Worm (Caenorhabditis elegans): ENCODE measurements around the gene W07G4.5.

Gene W07G4.5

ce11 chrV:13045017-13045416, 2.8 kb upstream of the W07G4.5 start:
- TF ChIP-seq W03F9.2 (tag; optimal IDR thresholded peaks at IDR 0.05) = no peak
- no peak for TF ChIP-seq dao-5 (tag; optimal IDR thresholded peaks at IDR 0.05)
- TF ChIP-seq him-1 (tag; optimal IDR thresholded peaks at IDR 0.05) = no peak

DNA sequence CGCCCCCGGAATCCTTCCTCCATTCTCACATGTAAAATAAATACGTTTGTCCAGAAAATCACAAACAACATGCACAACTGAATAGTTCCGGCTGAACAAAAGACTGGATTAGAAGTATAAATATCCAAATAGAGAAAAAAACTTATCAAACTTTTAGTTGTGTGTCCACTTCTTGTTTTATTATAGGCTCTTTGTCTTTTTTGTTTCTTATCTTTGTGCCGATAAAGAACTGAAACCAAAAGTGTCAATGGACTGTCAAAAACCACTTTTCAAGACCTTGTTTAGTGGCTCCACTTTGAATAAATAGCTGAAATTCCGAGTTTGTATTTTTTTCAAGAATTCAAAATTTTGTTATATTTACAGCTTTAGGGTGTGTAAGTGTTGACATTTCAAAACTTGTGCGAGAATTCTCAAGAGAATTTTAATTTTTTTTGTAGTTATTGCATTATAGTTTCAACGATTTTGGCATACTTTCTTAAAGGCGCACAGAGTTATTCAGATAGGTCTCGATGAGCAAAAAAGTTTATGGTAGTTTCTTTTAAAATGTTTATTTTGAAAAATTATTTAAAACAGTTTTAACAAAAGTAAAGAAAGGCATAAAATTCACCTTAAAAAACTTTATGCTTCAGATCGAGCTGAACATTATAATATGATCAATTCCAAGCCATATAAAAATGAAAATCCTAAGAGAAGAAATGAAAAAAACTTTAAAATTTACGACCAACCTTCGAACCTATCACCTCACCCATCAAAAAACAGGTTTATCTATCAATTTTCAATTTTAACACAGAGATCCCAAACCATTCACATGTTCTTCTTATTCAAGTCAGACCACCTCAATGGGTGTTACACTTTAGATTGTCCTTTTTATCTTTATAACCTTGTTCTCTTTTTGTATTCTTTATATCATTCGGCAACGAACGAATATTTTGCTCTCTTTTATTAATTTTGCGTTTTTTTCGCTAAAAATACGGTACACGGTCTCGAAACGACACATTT, 1.4 kb upstream of the W07G4.5 start:
- TF ChIP-seq W03F9.2 (tag; optimal IDR thresholded peaks at IDR 0.05) (no peak), him-1 (tag; optimal IDR thresholded peaks at IDR 0.05) (no peak), dao-5 (tag; optimal IDR thresholded peaks at IDR 0.05) (no peak)

ce11 chrV:13049149-13049610, 1.4 kb downstream of the W07G4.5 start, which contains the start of gene W07G4.8:
Gene W07G4.8, minus strand, starts transcription at chrV:13049560.
- TF ChIP-seq W03F9.2 (tag; optimal IDR thresholded peaks at IDR 0.05) = no peak
- TF ChIP-seq dao-5 (tag; optimal IDR thresholded peaks at IDR 0.05) = no peak
- TF ChIP-seq him-1 (tag; optimal IDR thresholded peaks at IDR 0.05) = no peak

DNA sequence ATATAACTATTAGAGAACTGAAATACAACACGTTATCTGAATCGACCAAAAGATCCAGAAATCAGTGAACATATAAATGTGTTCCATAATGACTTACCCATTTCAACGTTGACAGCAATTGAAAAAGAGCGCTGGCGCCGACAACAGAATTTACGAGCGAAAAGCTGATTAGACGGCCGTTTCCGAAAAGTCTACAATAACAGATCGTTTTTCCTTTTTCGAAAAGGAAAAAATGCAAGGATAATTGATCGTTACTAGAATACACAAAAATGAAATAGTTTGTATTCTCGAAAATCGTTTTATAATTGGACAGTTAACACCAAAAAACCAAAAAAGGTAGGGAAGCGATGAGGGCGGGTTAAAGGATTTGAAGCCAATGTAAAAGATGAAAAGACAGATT, 5.9 kb downstream of the W07G4.5 start, which contains the start of gene srr-1:
Gene srr-1, minus strand, starts transcription at position 101 of the 400 bp plus-strand sequence.
- TF ChIP-seq dao-5 (tag; optimal IDR thresholded peaks at IDR 0.05) (no peak), him-1 (tag; optimal IDR thresholded peaks at IDR 0.05) (no peak), W03F9.2 (tag; optimal IDR thresholded peaks at IDR 0.05) (no peak)

DNA sequence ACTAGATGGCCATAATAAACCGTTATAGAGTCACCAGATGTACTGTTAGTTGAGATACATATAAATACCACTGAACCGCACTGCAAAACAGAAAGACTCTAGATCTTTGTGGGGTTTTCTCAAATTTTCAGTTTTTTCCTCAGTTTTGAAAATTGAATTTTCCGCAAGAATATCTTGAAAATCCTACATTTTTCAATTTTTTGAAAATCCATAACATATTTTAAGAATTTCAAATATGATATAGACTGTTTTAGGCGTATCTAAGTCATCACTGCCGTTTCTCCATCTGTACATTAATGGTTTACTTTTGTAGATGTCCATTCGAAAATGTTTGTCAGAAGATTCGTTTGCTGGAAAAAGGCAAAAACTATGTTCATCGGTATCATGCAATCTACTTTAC, 14.1 kb downstream of the W07G4.5 start, which contains the start of gene F42E8.1:
Gene F42E8.1, plus strand, starts transcription at position 301 of the 400 bp plus-strand sequence.
- TF ChIP-seq dao-5 (tag; optimal IDR thresholded peaks at IDR 0.05) (no peak), W03F9.2 (tag; optimal IDR thresholded peaks at IDR 0.05) (no peak), him-1 (tag; optimal IDR thresholded peaks at IDR 0.05) (no peak)

DNA sequence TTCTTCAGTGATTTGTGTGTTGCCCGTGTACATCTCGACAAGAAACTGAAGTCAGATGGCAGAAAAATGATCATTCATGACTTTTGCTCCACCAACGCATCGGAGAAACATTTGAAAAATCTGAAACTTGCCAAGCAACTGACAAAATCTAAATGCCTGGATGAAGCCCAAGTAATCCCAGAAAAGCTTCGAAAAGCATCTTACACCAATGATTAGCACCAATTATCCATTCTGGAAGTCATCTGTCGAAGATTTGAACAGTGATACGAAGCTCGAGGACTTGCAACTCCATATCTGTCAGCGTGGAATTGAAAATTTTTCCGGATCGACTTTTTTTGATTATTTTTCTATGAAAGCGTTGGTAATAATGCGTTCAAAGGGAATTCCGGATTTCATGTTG, 15.6 kb downstream of the W07G4.5 start:
- no peak for TF ChIP-seq W03F9.2 (tag; optimal IDR thresholded peaks at IDR 0.05)

DNA sequence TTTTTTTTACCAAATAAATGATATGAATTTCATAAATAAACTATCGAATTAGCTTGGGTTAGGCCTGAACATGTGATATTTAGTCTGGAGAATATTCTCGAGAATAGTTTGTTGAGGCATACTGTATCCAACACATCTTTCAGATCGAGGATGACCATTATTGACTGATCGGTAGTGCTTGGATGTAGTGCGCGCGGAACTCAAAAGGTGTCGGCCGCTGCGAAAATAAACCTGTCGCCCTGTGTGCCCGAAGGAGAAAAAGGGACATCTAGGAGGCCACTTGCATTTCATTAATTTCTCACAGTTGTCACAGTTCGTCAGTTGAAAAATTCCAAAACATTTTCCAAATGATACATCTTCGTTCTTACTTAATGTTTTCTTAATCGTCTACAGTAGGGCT, 16.4 kb downstream of the W07G4.5 start:
- TF ChIP-seq dao-5 (tag; optimal IDR thresholded peaks at IDR 0.05) (no peak), W03F9.2 (tag; optimal IDR thresholded peaks at IDR 0.05) (no peak), him-1 (tag; optimal IDR thresholded peaks at IDR 0.05) (no peak)

ce11 chrV:13070278-13070677, 22.5 kb downstream of the W07G4.5 start:
- TF ChIP-seq W03F9.2 (tag; optimal IDR thresholded peaks at IDR 0.05) (no peak), dao-5 (tag; optimal IDR thresholded peaks at IDR 0.05) (no peak), him-1 (tag; optimal IDR thresholded peaks at IDR 0.05) (no peak)

DNA sequence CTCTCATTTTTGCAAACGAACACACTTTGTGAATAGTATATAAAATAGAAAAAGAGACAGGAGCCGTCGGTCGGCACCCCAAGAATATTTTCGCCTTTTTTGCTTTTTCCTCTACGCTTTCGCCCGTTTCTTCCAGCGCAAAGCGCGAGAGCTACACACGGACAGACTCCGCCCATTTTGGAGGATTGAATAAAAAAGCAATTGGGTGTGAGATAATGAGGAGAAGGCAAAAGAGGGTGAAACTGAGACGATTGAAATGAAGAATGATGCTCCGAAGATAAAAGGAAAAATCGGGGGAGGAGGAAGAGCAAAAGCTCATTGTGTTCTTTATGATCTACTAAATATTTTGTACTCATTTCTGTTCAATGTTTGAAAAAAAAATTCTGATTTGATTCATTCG, 23.3 kb downstream of the W07G4.5 start, which contains the start of gene C34B4.3:
Gene C34B4.3, minus strand, starts transcription at position 101 of the 400 bp plus-strand sequence.
- TF ChIP-seq W03F9.2 (tag; optimal IDR thresholded peaks at IDR 0.05) = no peak
- no peak for TF ChIP-seq him-1 (tag; optimal IDR thresholded peaks at IDR 0.05)
- no peak for TF ChIP-seq dao-5 (tag; optimal IDR thresholded peaks at IDR 0.05)

DNA sequence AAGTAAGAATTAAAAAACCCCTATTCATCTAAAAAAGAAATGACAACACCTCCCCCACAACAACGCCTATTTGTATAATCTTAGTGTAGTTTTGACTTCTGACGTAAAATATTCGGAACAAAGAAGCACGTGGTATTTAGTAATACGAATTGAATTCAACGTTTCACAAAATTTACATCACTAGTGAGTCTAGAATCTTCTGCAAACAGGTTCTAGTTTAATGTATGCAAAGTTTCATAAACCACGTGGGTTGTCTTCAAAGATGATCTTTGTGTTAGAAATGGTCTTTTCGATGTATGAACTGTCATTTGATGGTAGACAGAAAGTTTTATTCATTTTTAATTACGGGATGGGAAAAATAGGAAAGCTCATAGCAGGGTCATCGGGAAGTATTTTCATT, 25.4 kb downstream of the W07G4.5 start:
- no peak for TF ChIP-seq dao-5 (tag; optimal IDR thresholded peaks at IDR 0.05)
- TF ChIP-seq him-1 (tag; optimal IDR thresholded peaks at IDR 0.05) = no peak
- TF ChIP-seq W03F9.2 (tag; optimal IDR thresholded peaks at IDR 0.05) = no peak

DNA sequence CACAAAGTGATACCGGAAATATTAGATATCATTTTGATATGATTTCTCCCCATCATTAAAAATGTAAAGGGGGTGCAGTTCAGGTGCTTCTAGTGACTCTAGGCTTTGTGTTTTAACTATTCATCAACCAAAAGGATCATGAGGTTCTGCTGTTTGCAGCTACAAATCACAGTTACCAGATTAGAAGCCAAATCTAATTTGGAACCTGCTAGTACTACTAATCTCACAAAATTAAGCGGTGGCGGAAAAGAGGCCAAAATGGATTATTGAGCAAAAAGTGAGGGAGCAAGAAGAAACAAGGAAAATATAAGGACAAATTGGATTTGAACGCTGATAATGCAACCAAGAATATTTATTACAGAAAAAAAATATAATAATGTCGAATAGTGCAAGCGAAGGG, 26.4 kb downstream of the W07G4.5 start:
- TF ChIP-seq him-1 (tag; optimal IDR thresholded peaks at IDR 0.05) (no peak), dao-5 (tag; optimal IDR thresholded peaks at IDR 0.05) (no peak)

DNA sequence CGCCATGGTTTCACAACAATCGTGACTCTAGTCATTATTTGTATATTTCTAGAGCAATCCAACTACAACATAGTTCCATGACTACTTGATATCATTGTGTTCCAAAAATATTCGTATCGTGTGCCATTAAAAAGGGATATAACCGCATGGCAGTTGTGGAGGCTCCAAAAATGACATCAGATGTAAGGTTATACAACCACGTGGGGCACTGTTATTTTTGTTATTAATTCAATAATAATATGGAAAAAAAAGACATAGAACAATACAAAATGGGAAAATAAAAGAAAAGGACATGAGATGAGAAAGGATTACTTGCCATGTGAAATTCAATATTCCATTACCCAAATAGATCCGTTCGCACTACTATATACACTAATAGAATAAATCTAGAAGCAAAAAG, 27.7 kb downstream of the W07G4.5 start:
- TF ChIP-seq W03F9.2 (tag; optimal IDR thresholded peaks at IDR 0.05) (no peak), dao-5 (tag; optimal IDR thresholded peaks at IDR 0.05) (no peak), him-1 (tag; optimal IDR thresholded peaks at IDR 0.05) (no peak)

DNA sequence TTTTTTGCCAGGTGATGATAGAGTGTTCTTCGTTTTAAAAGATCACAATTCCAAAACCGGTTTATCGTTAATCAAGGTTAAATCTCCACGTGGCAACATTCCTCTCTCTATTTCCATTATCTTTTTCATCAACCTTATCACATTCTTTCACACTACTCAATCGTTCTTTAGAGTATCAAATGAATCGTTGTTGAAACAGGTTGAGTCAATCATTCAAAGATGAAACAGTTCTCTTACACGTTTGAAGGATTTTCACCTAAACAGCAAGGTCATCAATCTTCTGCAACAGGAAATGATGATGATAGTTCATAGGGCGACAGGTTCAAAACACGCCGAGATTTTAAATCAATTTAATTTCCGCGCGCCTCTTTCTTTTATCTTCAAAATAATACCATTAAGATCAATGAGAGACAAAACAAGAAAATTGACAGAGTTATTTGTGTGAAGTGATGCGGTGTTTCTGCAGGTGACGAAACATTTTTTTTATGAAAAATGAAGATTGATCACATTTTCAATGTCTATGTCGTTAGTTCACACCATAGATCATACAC, 33.5 kb downstream of the W07G4.5 start:
- TF ChIP-seq W03F9.2 (tag; optimal IDR thresholded peaks at IDR 0.05) (no peak), him-1 (tag; optimal IDR thresholded peaks at IDR 0.05) (no peak), dao-5 (tag; optimal IDR thresholded peaks at IDR 0.05) (no peak)

- TF ChIP-seq dao-5 (tag; optimal IDR thresholded peaks at IDR 0.05) (no peak), W03F9.2 (tag; optimal IDR thresholded peaks at IDR 0.05) (peak; percentile 26), him-1 (tag; optimal IDR thresholded peaks at IDR 0.05) (peak; percentile 45)
These were observed 34.8 kb downstream of the W07G4.5 start, which contains the start of gene C34B4.2 for ce11 chrV:13082442-13083126. Gene C34B4.2, plus strand, starts transcription at chrV:13083055.
